Worm (Caenorhabditis elegans) whole organism, L1 larva: Measurements from ENCODE around the gene ttr-42.

Experiments used
- C04F5.9 ChIP-seq: sonication (generic microtip); optimal IDR thresholded peaks from 2 replicates; lab custom pipeline; 2016; ENCODE audit warnings: missing genetic modification characterization, missing compliant biosample characterization
- C34B4.2 ChIP-seq: sonication (generic microtip); optimal IDR thresholded peaks from 2 replicates; lab custom pipeline; 2017; ENCODE audit warnings: mild to moderate bottlenecking, missing genetic modification characterization, missing compliant biosample characterization
- F16B12.6 ChIP-seq: fragments of 150-350 bp; optimal IDR thresholded peaks from 2 replicates; lab custom pipeline; 2014; ENCODE audit warnings: missing biosample characterization, missing genetic modification characterization
- Y116A8C.19 ChIP-seq: sonication (generic microtip); optimal IDR thresholded peaks from 2 replicates; lab custom pipeline; 2016; ENCODE audit warnings: missing compliant biosample characterization, missing genetic modification characterization, borderline replicate concordance
- ceh-63 ChIP-seq: fragments of 200-800 bp; sonication (Bioruptor generic); optimal IDR thresholded peaks from 2 replicates; lab custom pipeline; 2018; ENCODE audit warnings: mild to moderate bottlenecking, missing genetic modification characterization, missing compliant biosample characterization
- dsc-1 ChIP-seq: sonication (generic microtip); optimal IDR thresholded peaks from 2 replicates; lab custom pipeline; 2016; ENCODE audit warnings: mild to moderate bottlenecking, missing genetic modification characterization, missing compliant biosample characterization
- efl-3 ChIP-seq: fragments of 200-800 bp; sonication (Bioruptor generic); optimal IDR thresholded peaks from 2 replicates; lab custom pipeline; 2018; ENCODE audit warnings: mild to moderate bottlenecking, missing genetic modification characterization, missing compliant biosample characterization
- egl-13 ChIP-seq: sonication (generic microtip); optimal IDR thresholded peaks from 2 replicates; lab custom pipeline; 2016; ENCODE audit warnings: missing genotype, missing genetic modification reagents, missing genetic modification characterization, missing compliant biosample characterization
- elt-2 ChIP-seq: sonication (generic microtip); optimal IDR thresholded peaks from 2 replicates; lab custom pipeline; 2016; ENCODE audit warnings: missing genetic modification characterization, mild to moderate bottlenecking, inconsistent platforms, missing compliant biosample characterization, missing genetic modification reagents
- elt-3 ChIP-seq, 6 experiments: fragments of 150-350 bp in 1 of 6; sonication (generic microtip); optimal IDR thresholded peaks; 2 replicates each; lab custom pipeline; 2017 to 2018; ENCODE audit warnings: missing biosample characterization in 6 of 6, missing genetic modification characterization in 6 of 6, inconsistent platforms in 1 of 6
- fkh-10 ChIP-seq: sonication (generic microtip); optimal IDR thresholded peaks from 2 replicates; lab custom pipeline; 2017; ENCODE audit warnings: missing biosample characterization, missing genetic modification reagents, missing genetic modification characterization
- fkh-8 ChIP-seq: sonication (generic microtip); optimal IDR thresholded peaks from 2 replicates; lab custom pipeline; 2016; ENCODE audit warnings: mild to moderate bottlenecking, missing genetic modification characterization, missing compliant biosample characterization
- fos-1 ChIP-seq: fragments of 150-350 bp; optimal IDR thresholded peaks from 2 replicates; lab custom pipeline; 2014; ENCODE audit warnings: missing biosample characterization, missing genetic modification characterization
- grh-1 ChIP-seq: fragments of 200-800 bp; sonication (Bioruptor generic); IDR thresholded peaks from 2 replicates; pipeline ENCODE4 v1.3.6; 2022; ENCODE audit warnings: missing genetic modification reagents, missing genetic modification characterization, missing compliant biosample characterization
- hlh-4 ChIP-seq: sonication (generic microtip); optimal IDR thresholded peaks from 2 replicates; lab custom pipeline; 2016; ENCODE audit warnings: mild to moderate bottlenecking, missing genetic modification characterization, missing compliant biosample characterization
- hpl-2 ChIP-seq: fragments of 150-350 bp; optimal IDR thresholded peaks from 2 replicates; lab custom pipeline; 2014; ENCODE audit warnings: missing biosample characterization, missing genetic modification reagents, missing genetic modification characterization
- irx-1 ChIP-seq: sonication (generic microtip); optimal IDR thresholded peaks from 2 replicates; lab custom pipeline; 2016; ENCODE audit warnings: missing genetic modification characterization, missing compliant biosample characterization
- isw-1 ChIP-seq: fragments of 200-800 bp; sonication (Bioruptor generic); IDR thresholded peaks from 2 replicates; pipeline ENCODE4 v1.3.6; 2022; ENCODE audit warnings: missing genetic modification characterization, missing compliant biosample characterization
- lin-15B ChIP-seq: fragments of 150-350 bp; sonication (generic microtip); optimal IDR thresholded peaks from 3 replicates; lab custom pipeline; 2014; ENCODE audit warnings: missing biosample characterization, missing genetic modification characterization
- lin-35 ChIP-seq, 2 experiments: fragments of 150-350 bp; optimal IDR thresholded peaks; 2 replicates each; lab custom pipeline; 2014; ENCODE audit warnings: missing biosample characterization in 2 of 2, missing genetic modification characterization in 2 of 2, missing genetic modification reagents in 2 of 2
- lir-3 ChIP-seq: sonication (generic microtip); optimal IDR thresholded peaks from 2 replicates; lab custom pipeline; 2016; ENCODE audit warnings: mild to moderate bottlenecking, missing genetic modification characterization, moderate library complexity, missing compliant biosample characterization; ENCODE audit not compliant: poor library complexity
- mdl-1 ChIP-seq, 2 experiments: fragments of 150-350 bp; optimal IDR thresholded peaks; 2 replicates each; lab custom pipeline; 2014 to 2017; ENCODE audit warnings: missing biosample characterization in 2 of 2, missing genetic modification characterization in 2 of 2, inconsistent platforms in 1 of 2
- mep-1 ChIP-seq: fragments of 150-350 bp; optimal IDR thresholded peaks from 2 replicates; lab custom pipeline; 2014; ENCODE audit warnings: missing biosample characterization, missing genetic modification characterization
- nhr-11 ChIP-seq: fragments of 150-350 bp; optimal IDR thresholded peaks from 2 replicates; lab custom pipeline; 2014; ENCODE audit warnings: missing biosample characterization, missing genetic modification characterization
- nhr-19 ChIP-seq: fragments of 200-800 bp; sonication (Bioruptor generic); conservative IDR thresholded peaks from 2 replicates; pipeline ENCODE4 v1.3.6; 2022; ENCODE audit warnings: missing genetic modification characterization, missing compliant biosample characterization
- nhr-20 ChIP-seq: sonication (generic microtip); optimal IDR thresholded peaks from 2 replicates; lab custom pipeline; 2016; ENCODE audit warnings: mild to moderate bottlenecking, missing genetic modification characterization, missing compliant biosample characterization
- nhr-237 ChIP-seq: fragments of 150-350 bp; optimal IDR thresholded peaks from 2 replicates; lab custom pipeline; 2014; ENCODE audit warnings: missing biosample characterization, missing genetic modification characterization
- nhr-47 ChIP-seq: sonication (generic microtip); optimal IDR thresholded peaks from 2 replicates; lab custom pipeline; 2016; ENCODE audit warnings: mild to moderate bottlenecking, missing genetic modification characterization, moderate library complexity, missing compliant biosample characterization
- nhr-71 ChIP-seq: sonication (generic microtip); optimal IDR thresholded peaks from 2 replicates; lab custom pipeline; 2016; ENCODE audit warnings: mild to moderate bottlenecking, missing genetic modification characterization, moderate library complexity, missing compliant biosample characterization
- nhr-77 ChIP-seq: fragments of 150-350 bp; optimal IDR thresholded peaks from 2 replicates; lab custom pipeline; 2014; ENCODE audit warnings: missing biosample characterization, missing genetic modification characterization
- nhr-84 ChIP-seq: sonication (generic microtip); optimal IDR thresholded peaks from 2 replicates; lab custom pipeline; 2017; ENCODE audit warnings: missing biosample characterization, missing genetic modification characterization
- nhr-85 ChIP-seq: sonication (generic microtip); peaks from one replicate; lab custom pipeline; 2016; ENCODE audit warnings: missing genetic modification characterization, inconsistent platforms, missing compliant biosample characterization
- nhr-90 ChIP-seq: sonication (generic microtip); optimal IDR thresholded peaks from 2 replicates; lab custom pipeline; 2016; ENCODE audit warnings: mild to moderate bottlenecking, missing genetic modification characterization, missing compliant biosample characterization; ENCODE audit not compliant: poor library complexity
- pag-3 ChIP-seq: sonication (generic microtip); optimal IDR thresholded peaks from 2 replicates; lab custom pipeline; 2017; ENCODE audit warnings: missing genetic modification characterization, mild to moderate bottlenecking, missing compliant biosample characterization, antibody characterized with exemption, borderline replicate concordance; ENCODE audit not compliant: insufficient read depth
- rnt-1 ChIP-seq: sonication (generic microtip); optimal IDR thresholded peaks from 2 replicates; lab custom pipeline; 2016; ENCODE audit warnings: mild to moderate bottlenecking, missing genetic modification characterization, moderate library complexity, missing compliant biosample characterization
- skn-1 ChIP-seq: fragments of 150-350 bp; optimal IDR thresholded peaks from 2 replicates; lab custom pipeline; 2014; ENCODE audit warnings: missing biosample characterization, missing genetic modification characterization
- snpc-4 ChIP-seq: fragments of 150-350 bp; optimal IDR thresholded peaks from 2 replicates; lab custom pipeline; 2014; ENCODE audit warnings: missing biosample characterization, missing genetic modification characterization
- sox-4 ChIP-seq: sonication (generic microtip); optimal IDR thresholded peaks from 2 replicates; lab custom pipeline; 2016; ENCODE audit warnings: missing genetic modification characterization, missing compliant biosample characterization
- sup-37 ChIP-seq: fragments of 200-800 bp; sonication (Bioruptor generic); optimal IDR thresholded peaks from 2 replicates; lab custom pipeline; 2018; ENCODE audit warnings: mild to moderate bottlenecking, missing genetic modification characterization, missing compliant biosample characterization
- swsn-7 ChIP-seq: sonication (generic microtip); optimal IDR thresholded peaks from 2 replicates; lab custom pipeline; 2016; ENCODE audit warnings: missing genetic modification characterization, missing compliant biosample characterization
- unc-30 ChIP-seq: sonication (generic microtip); optimal IDR thresholded peaks from 2 replicates; lab custom pipeline; 2017; ENCODE audit warnings: missing biosample characterization, missing genetic modification characterization
- unc-62 ChIP-seq: fragments of 150-350 bp; optimal IDR thresholded peaks from 2 replicates; lab custom pipeline; 2014; ENCODE audit warnings: missing biosample characterization, missing genetic modification reagents, missing genetic modification characterization
- unc-86 ChIP-seq: sonication (generic microtip); optimal IDR thresholded peaks from 2 replicates; lab custom pipeline; 2016; ENCODE audit warnings: missing genetic modification characterization, missing compliant biosample characterization
- vab-15 ChIP-seq: sonication (generic microtip); optimal IDR thresholded peaks from 2 replicates; lab custom pipeline; 2017; ENCODE audit warnings: missing genotype, mild to moderate bottlenecking, missing genetic modification characterization, missing compliant biosample characterization
- zip-4 ChIP-seq: fragments of 200-800 bp; sonication (Bioruptor generic); optimal IDR thresholded peaks from 2 replicates; lab custom pipeline; 2018; ENCODE audit warnings: mild to moderate bottlenecking, missing genetic modification characterization, moderate library complexity, missing compliant biosample characterization

ttr-42 gene

ce11 chrX:2543353-2543752, 34.2 kb upstream of the ttr-42 start:
- TF ChIP-seq mep-1 (tag; lab: Kevin White, UChicago) (no peak), dsc-1 (tag; lab: Kevin White, UChicago) (peak; percentile 6), nhr-77 (no peak), unc-30 (tag; lab: Kevin White, UChicago) (no peak), grh-1 (GFP tag; lab: Robert Waterston, UW) (no peak), egl-13 (tag; lab: Kevin White, UChicago) (peak; percentile 18), elt-2 (tag; lab: Kevin White, UChicago) (peak; percentile 6), nhr-71 (tag; lab: Kevin White, UChicago) (no peak), pag-3 (tag; lab: Kevin White, UChicago) (no peak)

DNA sequence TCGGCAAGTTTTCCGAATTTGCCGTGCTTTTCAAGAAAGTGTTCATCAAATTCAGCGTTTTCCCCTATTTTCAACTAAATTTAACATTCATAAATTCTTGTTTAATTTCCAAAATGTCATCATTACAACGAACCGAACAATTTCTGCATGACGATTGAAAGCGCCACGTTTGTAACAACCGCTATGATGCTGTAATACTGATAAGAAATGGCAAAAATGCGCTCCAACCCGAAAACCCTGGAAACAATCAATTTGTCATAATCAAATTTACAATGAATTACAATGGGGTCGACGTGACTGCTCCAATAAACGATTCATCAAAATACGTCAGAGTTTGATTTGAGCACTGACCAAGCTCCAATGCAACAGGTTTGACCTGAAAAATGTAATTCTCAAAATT, 32.9 kb upstream of the ttr-42 start:
- TF ChIP-seq mdl-1 (tag; optimal IDR thresholded peaks at IDR 0.05; lab: Kevin White, UChicago) (no peak), elt-2 (tag; lab: Kevin White, UChicago) (peak; percentile 20)

DNA sequence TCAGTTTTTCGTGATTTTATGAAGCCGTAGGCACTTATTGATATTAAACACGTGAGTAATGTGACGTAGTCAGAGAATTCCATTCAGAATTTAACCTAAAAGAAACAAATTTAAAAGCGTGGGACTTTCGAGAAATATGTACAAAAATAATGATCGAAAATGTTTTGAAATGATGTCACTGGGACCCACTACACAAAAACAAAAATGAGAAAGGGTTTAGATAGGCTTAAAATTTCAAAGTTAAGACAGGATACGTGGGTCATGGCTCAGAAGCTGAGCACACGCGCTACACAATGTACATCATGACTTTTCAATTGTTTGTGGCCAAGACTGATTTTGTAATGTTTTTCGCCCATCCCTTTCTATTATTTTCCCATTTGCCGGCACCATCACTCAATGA, 28.7 kb upstream of the ttr-42 start, which contains the start of gene smvt-1:
Gene smvt-1 (minus strand): TSS at position 101 of the 400 bp plus-strand sequence.
- TF ChIP-seq vab-15 (tag; lab: Kevin White, UChicago) (no peak), fos-1 (tag; lab: Kevin White, UChicago) (no peak), dsc-1 (tag; lab: Kevin White, UChicago) (peak; percentile 22)

ce11 chrX:2549322-2549721, 28.2 kb upstream of the ttr-42 start:
- TF ChIP-seq nhr-71 (tag; lab: Kevin White, UChicago) = peak; percentile 80
- TF ChIP-seq rnt-1 (tag; lab: Kevin White, UChicago) = peak; percentile 75
- TF ChIP-seq nhr-85 (tag; lab: Kevin White, UChicago) = peak; percentile 26
- TF ChIP-seq lin-35 (GFP tag; optimal IDR thresholded peaks at IDR 0.05; lab: Kevin White, UChicago) = peak; percentile 39 to 67
- TF ChIP-seq isw-1 = no peak
- peak; percentile 65 for TF ChIP-seq irx-1
- no peak for TF ChIP-seq nhr-84 (tag; lab: Kevin White, UChicago)
- TF ChIP-seq nhr-20 (tag; lab: Kevin White, UChicago) = peak; percentile 75
- no peak for TF ChIP-seq zip-4 (GFP tag; lab: Kevin White, UChicago)
- TF ChIP-seq efl-3 = no peak
- TF ChIP-seq nhr-47 (tag; lab: Kevin White, UChicago) = peak; percentile 80
- no peak for TF ChIP-seq nhr-237 (tag; lab: Kevin White, UChicago)
- TF ChIP-seq unc-62 (GFP tag; lab: Kevin White, UChicago) = no peak
- no peak for TF ChIP-seq C34B4.2 (tag; lab: Kevin White, UChicago)
- peak; percentile 75 for TF ChIP-seq swsn-7 (tag; lab: Kevin White, UChicago)
- TF ChIP-seq fkh-10 (GFP tag; lab: Kevin White, UChicago) = peak; percentile 15
- no peak for TF ChIP-seq ceh-63 (GFP tag; lab: Kevin White, UChicago)
- TF ChIP-seq hlh-4 (tag; lab: Kevin White, UChicago) = no peak
- peak; percentile 12 for TF ChIP-seq elt-2 (tag; lab: Kevin White, UChicago)
- TF ChIP-seq unc-86 (tag; lab: Kevin White, UChicago) = peak; percentile 38
- peak; percentile 32 for TF ChIP-seq sup-37 (GFP tag; lab: Kevin White, UChicago)
- TF ChIP-seq skn-1 (tag; lab: Kevin White, UChicago) = peak; percentile 94
- no peak for TF ChIP-seq C04F5.9 (tag; lab: Kevin White, UChicago)
- peak; percentile 76 for TF ChIP-seq nhr-19 (GFP tag; lab: Robert Waterston, UW)
- TF ChIP-seq unc-30 (tag; lab: Kevin White, UChicago) = no peak
- peak; percentile 82 for TF ChIP-seq nhr-77
- peak; percentile 74 for TF ChIP-seq nhr-90 (tag; lab: Kevin White, UChicago)
- TF ChIP-seq sox-4 (tag; lab: Kevin White, UChicago) = no peak
- no peak for TF ChIP-seq lin-15B (tag; lab: Kevin White, UChicago)
- TF ChIP-seq fos-1 (tag; lab: Kevin White, UChicago) = peak; percentile 43
- TF ChIP-seq F16B12.6 (tag; lab: Kevin White, UChicago) = no peak
- TF ChIP-seq elt-3 (tag; optimal IDR thresholded peaks at IDR 0.05; lab: Kevin White, UChicago) = peak in 1 of 6 experiments; percentile 49
- TF ChIP-seq nhr-11 (tag; lab: Kevin White, UChicago) = no peak
- peak; percentile 48 for TF ChIP-seq lir-3 (tag; lab: Kevin White, UChicago)
- TF ChIP-seq vab-15 (tag; lab: Kevin White, UChicago) = no peak
- no peak for TF ChIP-seq Y116A8C.19 (tag; lab: Kevin White, UChicago)
- TF ChIP-seq snpc-4 (tag; lab: Kevin White, UChicago) = peak; percentile 48
- TF ChIP-seq mdl-1 (tag; optimal IDR thresholded peaks at IDR 0.05; lab: Kevin White, UChicago) = peak in 1 of 2 experiments; percentile 53
- no peak for TF ChIP-seq hpl-2 (GFP tag; lab: Kevin White, UChicago)
- peak; percentile 42 for TF ChIP-seq fkh-8
